Worm (Caenorhabditis elegans): ENCODE measurements around the gene rps-27.

ce11 chrV:151310-151709 lies 47.4 kb upstream of the rps-27 start, which contains the start of gene W03F9.4:
- TF ChIP-seq ceh-82 (tag; optimal IDR thresholded peaks at IDR 0.05) (no peak), snpc-4 (tag; optimal IDR thresholded peaks at IDR 0.05) (no peak), unc-62 (GFP tag; optimal IDR thresholded peaks at IDR 0.05) (no peak), nhr-12 (tag; optimal IDR thresholded peaks at IDR 0.05) (no peak), ztf-11 (tag; optimal IDR thresholded peaks at IDR 0.05) (no peak), elt-1 (tag; optimal IDR thresholded peaks at IDR 0.05) (no peak), nhr-25 (tag; optimal IDR thresholded peaks at IDR 0.05) (no peak), lin-13 (GFP tag; optimal IDR thresholded peaks at IDR 0.05) (no peak), peb-1 (tag; optimal IDR thresholded peaks at IDR 0.05) (no peak), nhr-11 (tag; optimal IDR thresholded peaks at IDR 0.05) (no peak), egl-27 (tag; optimal IDR thresholded peaks at IDR 0.05) (no peak), alr-1 (tag; optimal IDR thresholded peaks at IDR 0.05) (no peak), elt-3 (tag; optimal IDR thresholded peaks at IDR 0.05) (no peak), nhr-21 (tag; optimal IDR thresholded peaks at IDR 0.05) (no peak)

Data from whole organism, L2 larva.